Worm (Caenorhabditis elegans) whole organism, L1 larva: ENCODE data around the gene dhs-5.

Experiments used
- C16A3.4 ChIP-seq: fragments of 150-350 bp; optimal IDR thresholded peaks from 2 replicates; lab custom pipeline; 2014; ENCODE audit warnings: missing biosample characterization, missing genetic modification characterization
- F16B12.6 ChIP-seq: fragments of 150-350 bp; optimal IDR thresholded peaks from 2 replicates; lab custom pipeline; 2014; ENCODE audit warnings: missing biosample characterization, missing genetic modification characterization
- Y116A8C.19 ChIP-seq: sonication (generic microtip); optimal IDR thresholded peaks from 2 replicates; lab custom pipeline; 2016; ENCODE audit warnings: missing compliant biosample characterization, missing genetic modification characterization, borderline replicate concordance
- alr-1 ChIP-seq: fragments of 200-800 bp; sonication (Bioruptor generic); optimal IDR thresholded peaks from 2 replicates; lab custom pipeline; 2018; ENCODE audit warnings: borderline replicate concordance, mild to moderate bottlenecking, missing genetic modification characterization, missing compliant biosample characterization
- aly-2 ChIP-seq: fragments of 150-350 bp; optimal IDR thresholded peaks from 2 replicates; lab custom pipeline; 2014; ENCODE audit warnings: missing biosample characterization, missing genetic modification characterization
- ama-1 ChIP-seq: fragments of 150-350 bp; optimal IDR thresholded peaks from 2 replicates; lab custom pipeline; 2014
- ceh-8 ChIP-seq: fragments of 200-800 bp; sonication (Bioruptor generic); optimal IDR thresholded peaks from 2 replicates; lab custom pipeline; 2018; ENCODE audit warnings: mild to moderate bottlenecking, missing genetic modification characterization, moderate library complexity, missing compliant biosample characterization
- ceh-82 ChIP-seq, 3 experiments: fragments of 150-350 bp in 1 of 3; sonication (generic microtip) in 2 of 3; optimal IDR thresholded peaks; 2 replicates each; lab custom pipeline; 2014 to 2017; ENCODE audit warnings: missing biosample characterization in 3 of 3, missing genetic modification characterization in 3 of 3
- ceh-88 ChIP-seq: fragments of 200-800 bp; sonication (Bioruptor generic); IDR thresholded peaks from 2 replicates; pipeline ENCODE4 v1.3.6; 2022; ENCODE audit warnings: missing genetic modification characterization, missing compliant biosample characterization
- ces-1 ChIP-seq: fragments of 150-350 bp; optimal IDR thresholded peaks from 2 replicates; lab custom pipeline; 2014; ENCODE audit warnings: missing biosample characterization, missing genetic modification reagents, missing genetic modification characterization
- dsc-1 ChIP-seq: sonication (generic microtip); optimal IDR thresholded peaks from 2 replicates; lab custom pipeline; 2016; ENCODE audit warnings: mild to moderate bottlenecking, missing genetic modification characterization, missing compliant biosample characterization
- egl-13 ChIP-seq: sonication (generic microtip); optimal IDR thresholded peaks from 2 replicates; lab custom pipeline; 2016; ENCODE audit warnings: missing genotype, missing genetic modification reagents, missing genetic modification characterization, missing compliant biosample characterization
- elt-2 ChIP-seq: sonication (generic microtip); optimal IDR thresholded peaks from 2 replicates; lab custom pipeline; 2016; ENCODE audit warnings: missing genetic modification characterization, mild to moderate bottlenecking, inconsistent platforms, missing compliant biosample characterization, missing genetic modification reagents
- ets-5 ChIP-seq: fragments of 200-800 bp; sonication (Bioruptor generic); IDR thresholded peaks from 2 replicates; pipeline ENCODE4 v1.3.6; 2022; ENCODE audit warnings: missing genetic modification characterization, missing compliant biosample characterization
- fkh-10 ChIP-seq: sonication (generic microtip); optimal IDR thresholded peaks from 2 replicates; lab custom pipeline; 2017; ENCODE audit warnings: missing biosample characterization, missing genetic modification reagents, missing genetic modification characterization
- fkh-4 ChIP-seq: sonication (generic microtip); optimal IDR thresholded peaks from 2 replicates; lab custom pipeline; 2016; ENCODE audit warnings: missing compliant biosample characterization, missing genetic modification characterization, borderline replicate concordance
- fos-1 ChIP-seq: fragments of 150-350 bp; optimal IDR thresholded peaks from 2 replicates; lab custom pipeline; 2014; ENCODE audit warnings: missing biosample characterization, missing genetic modification characterization
- grh-1 ChIP-seq: fragments of 200-800 bp; sonication (Bioruptor generic); IDR thresholded peaks from 2 replicates; pipeline ENCODE4 v1.3.6; 2022; ENCODE audit warnings: missing genetic modification reagents, missing genetic modification characterization, missing compliant biosample characterization
- irx-1 ChIP-seq: sonication (generic microtip); optimal IDR thresholded peaks from 2 replicates; lab custom pipeline; 2016; ENCODE audit warnings: missing genetic modification characterization, missing compliant biosample characterization
- isw-1 ChIP-seq: fragments of 200-800 bp; sonication (Bioruptor generic); IDR thresholded peaks from 2 replicates; pipeline ENCODE4 v1.3.6; 2022; ENCODE audit warnings: missing genetic modification characterization, missing compliant biosample characterization
- lin-39 ChIP-seq: fragments of 150-350 bp; optimal IDR thresholded peaks from 2 replicates; lab custom pipeline; 2014; ENCODE audit warnings: missing biosample characterization, missing genetic modification reagents, missing genetic modification characterization
- lir-3 ChIP-seq: sonication (generic microtip); optimal IDR thresholded peaks from 2 replicates; lab custom pipeline; 2016; ENCODE audit warnings: mild to moderate bottlenecking, missing genetic modification characterization, moderate library complexity, missing compliant biosample characterization; ENCODE audit not compliant: poor library complexity
- lsy-2 ChIP-seq, 2 experiments: fragments of 150-350 bp; optimal IDR thresholded peaks; 2 replicates each; lab custom pipeline; 2014; ENCODE audit warnings: missing biosample characterization in 2 of 2, missing genetic modification characterization in 2 of 2
- mab-9 ChIP-seq: fragments of 200-800 bp; sonication (Bioruptor generic); IDR thresholded peaks from 2 replicates; pipeline ENCODE4 v1.3.6; 2022; ENCODE audit warnings: missing genetic modification reagents, missing genetic modification characterization, missing compliant biosample characterization
- mdl-1 ChIP-seq, 2 experiments: fragments of 150-350 bp; optimal IDR thresholded peaks; 2 replicates each; lab custom pipeline; 2014 to 2017; ENCODE audit warnings: missing biosample characterization in 2 of 2, missing genetic modification characterization in 2 of 2, inconsistent platforms in 1 of 2
- mep-1 ChIP-seq: fragments of 150-350 bp; optimal IDR thresholded peaks from 2 replicates; lab custom pipeline; 2014; ENCODE audit warnings: missing biosample characterization, missing genetic modification characterization
- nhr-11 ChIP-seq: fragments of 150-350 bp; optimal IDR thresholded peaks from 2 replicates; lab custom pipeline; 2014; ENCODE audit warnings: missing biosample characterization, missing genetic modification characterization
- nhr-12 ChIP-seq: sonication (generic microtip); optimal IDR thresholded peaks from 2 replicates; lab custom pipeline; 2017; ENCODE audit warnings: missing biosample characterization, missing genetic modification characterization
- nhr-19 ChIP-seq: fragments of 200-800 bp; sonication (Bioruptor generic); conservative IDR thresholded peaks from 2 replicates; pipeline ENCODE4 v1.3.6; 2022; ENCODE audit warnings: missing genetic modification characterization, missing compliant biosample characterization
- nhr-237 ChIP-seq: fragments of 150-350 bp; optimal IDR thresholded peaks from 2 replicates; lab custom pipeline; 2014; ENCODE audit warnings: missing biosample characterization, missing genetic modification characterization
- nhr-28 ChIP-seq: fragments of 150-350 bp; optimal IDR thresholded peaks from 2 replicates; lab custom pipeline; 2014; ENCODE audit warnings: missing biosample characterization, missing genetic modification characterization
- nhr-76 ChIP-seq: sonication (generic microtip); optimal IDR thresholded peaks from 2 replicates; lab custom pipeline; 2017; ENCODE audit warnings: missing biosample characterization, missing genetic modification characterization
- nhr-77 ChIP-seq: fragments of 150-350 bp; optimal IDR thresholded peaks from 2 replicates; lab custom pipeline; 2014; ENCODE audit warnings: missing biosample characterization, missing genetic modification characterization
- nhr-84 ChIP-seq: sonication (generic microtip); optimal IDR thresholded peaks from 2 replicates; lab custom pipeline; 2017; ENCODE audit warnings: missing biosample characterization, missing genetic modification characterization
- nhr-85 ChIP-seq: sonication (generic microtip); peaks from one replicate; lab custom pipeline; 2016; ENCODE audit warnings: missing genetic modification characterization, inconsistent platforms, missing compliant biosample characterization
- nhr-90 ChIP-seq: sonication (generic microtip); optimal IDR thresholded peaks from 2 replicates; lab custom pipeline; 2016; ENCODE audit warnings: mild to moderate bottlenecking, missing genetic modification characterization, missing compliant biosample characterization; ENCODE audit not compliant: poor library complexity
- pag-3 ChIP-seq: sonication (generic microtip); optimal IDR thresholded peaks from 2 replicates; lab custom pipeline; 2017; ENCODE audit warnings: missing genetic modification characterization, mild to moderate bottlenecking, missing compliant biosample characterization, antibody characterized with exemption, borderline replicate concordance; ENCODE audit not compliant: insufficient read depth
- pax-3 ChIP-seq: fragments of 200-800 bp; sonication (Bioruptor generic); optimal IDR thresholded peaks from 2 replicates; lab custom pipeline; 2018; ENCODE audit warnings: mild to moderate bottlenecking, missing genetic modification characterization, moderate library complexity, missing compliant biosample characterization
- pqm-1 ChIP-seq: sonication (generic microtip); optimal IDR thresholded peaks from 3 replicates; lab custom pipeline; 2017; ENCODE audit warnings: missing biosample characterization, missing genetic modification characterization
- rnt-1 ChIP-seq: sonication (generic microtip); optimal IDR thresholded peaks from 2 replicates; lab custom pipeline; 2016; ENCODE audit warnings: mild to moderate bottlenecking, missing genetic modification characterization, moderate library complexity, missing compliant biosample characterization
- skn-1 ChIP-seq: fragments of 150-350 bp; optimal IDR thresholded peaks from 2 replicates; lab custom pipeline; 2014; ENCODE audit warnings: missing biosample characterization, missing genetic modification characterization
- snpc-4 ChIP-seq: fragments of 150-350 bp; optimal IDR thresholded peaks from 2 replicates; lab custom pipeline; 2014; ENCODE audit warnings: missing biosample characterization, missing genetic modification characterization
- snu-23 ChIP-seq: sonication (generic microtip); optimal IDR thresholded peaks from 2 replicates; lab custom pipeline; 2016; ENCODE audit warnings: missing genetic modification characterization, missing compliant biosample characterization
- sox-4 ChIP-seq: sonication (generic microtip); optimal IDR thresholded peaks from 2 replicates; lab custom pipeline; 2016; ENCODE audit warnings: missing genetic modification characterization, missing compliant biosample characterization
- sptf-1 ChIP-seq: fragments of 150-350 bp; optimal IDR thresholded peaks from 2 replicates; lab custom pipeline; 2014; ENCODE audit warnings: missing biosample characterization, missing genetic modification characterization
- tbx-2 ChIP-seq: sonication (generic microtip); optimal IDR thresholded peaks from 2 replicates; lab custom pipeline; 2016; ENCODE audit warnings: missing genetic modification characterization, missing compliant biosample characterization
- tlp-1 ChIP-seq: fragments of 150-350 bp; optimal IDR thresholded peaks from 2 replicates; lab custom pipeline; 2014; ENCODE audit warnings: missing biosample characterization, missing genetic modification characterization
- unc-130 ChIP-seq: fragments of 150-350 bp; optimal IDR thresholded peaks from 2 replicates; lab custom pipeline; 2017; ENCODE audit warnings: missing biosample characterization, missing genetic modification characterization, inconsistent platforms
- unc-62 ChIP-seq: fragments of 150-350 bp; optimal IDR thresholded peaks from 2 replicates; lab custom pipeline; 2014; ENCODE audit warnings: missing biosample characterization, missing genetic modification reagents, missing genetic modification characterization
- unc-86 ChIP-seq: sonication (generic microtip); optimal IDR thresholded peaks from 2 replicates; lab custom pipeline; 2016; ENCODE audit warnings: missing genetic modification characterization, missing compliant biosample characterization
- unc-98 ChIP-seq: fragments of 200-800 bp; sonication (Bioruptor generic); IDR thresholded peaks from 2 replicates; pipeline ENCODE4 v1.3.6; 2022; ENCODE audit warnings: missing genetic modification characterization, missing compliant biosample characterization
- zag-1 ChIP-seq: fragments of 150-350 bp; optimal IDR thresholded peaks from 2 replicates; lab custom pipeline; 2014; ENCODE audit warnings: missing biosample characterization, missing genetic modification characterization
- zip-4 ChIP-seq: fragments of 200-800 bp; sonication (Bioruptor generic); optimal IDR thresholded peaks from 2 replicates; lab custom pipeline; 2018; ENCODE audit warnings: mild to moderate bottlenecking, missing genetic modification characterization, moderate library complexity, missing compliant biosample characterization
- ztf-4 ChIP-seq: fragments of 150-350 bp; optimal IDR thresholded peaks from 2 replicates; lab custom pipeline; 2014; ENCODE audit warnings: missing biosample characterization, missing genetic modification characterization

The dhs-5 gene

ce11 chrII:5473946-5474423, 20.3 kb downstream of the dhs-5 start, which contains the start of gene mrps-16 (continued):
- TF ChIP-seq lir-3 (tag; lab: Kevin White, UChicago) (peak; percentile 41), nhr-77 (tag; lab: Kevin White, UChicago) (peak; percentile 37), Y116A8C.19 (tag; lab: Kevin White, UChicago) (no peak), egl-13 (tag; lab: Kevin White, UChicago) (no peak), mdl-1 (tag; optimal IDR thresholded peaks at IDR 0.05; lab: Kevin White, UChicago) (peak in 1 of 2 experiments; percentile 28), isw-1 (GFP tag; lab: Robert Waterston, UW) (peak; percentile 55), nhr-12 (tag; lab: Kevin White, UChicago) (no peak), mep-1 (tag; lab: Kevin White, UChicago) (peak; percentile 84), unc-62 (GFP tag; lab: Kevin White, UChicago) (no peak), aly-2 (tag; lab: Kevin White, UChicago) (peak; percentile 24), ceh-82 (tag; optimal IDR thresholded peaks at IDR 0.05; lab: Kevin White, UChicago) (peak; percentile 51 to 73 (median 67)), ama-1 (peak; percentile 15), lsy-2 (tag; optimal IDR thresholded peaks at IDR 0.05; lab: Kevin White, UChicago) (peak; percentile 82 to 83), lin-39 (tag; lab: Kevin White, UChicago) (peak; percentile 41), alr-1 (no peak), nhr-76 (tag; lab: Kevin White, UChicago) (no peak), dsc-1 (tag; lab: Kevin White, UChicago) (peak; percentile 59), nhr-85 (tag; lab: Kevin White, UChicago) (peak; percentile 87), pag-3 (tag; lab: Kevin White, UChicago) (no peak), snu-23 (GFP tag; lab: Kevin White, UChicago) (peak; percentile 80), grh-1 (GFP tag; lab: Robert Waterston, UW) (peak; percentile 54), fkh-4 (no peak), nhr-28 (no peak), rnt-1 (tag; lab: Kevin White, UChicago) (peak; percentile 79), ets-5 (GFP tag; lab: Robert Waterston, UW) (no peak), F16B12.6 (tag; lab: Kevin White, UChicago) (peak; percentile 98), sptf-1 (no peak), snpc-4 (peak; percentile 38), nhr-84 (tag; lab: Kevin White, UChicago) (no peak), tlp-1 (no peak), ceh-8 (GFP tag; lab: Kevin White, UChicago) (peak; percentile 6), nhr-11 (tag; lab: Kevin White, UChicago) (no peak), unc-130 (peak; percentile 58), pax-3 (no peak), skn-1 (peak; percentile 52), zip-4 (GFP tag; lab: Kevin White, UChicago) (peak; percentile 44), C16A3.4 (tag; lab: Kevin White, UChicago) (peak; percentile 80), nhr-90 (tag; lab: Kevin White, UChicago) (peak; percentile 64), mab-9 (GFP tag; lab: Robert Waterston, UW) (peak; percentile 36; the same call in 1 of the 2 replicates), zag-1 (tag; lab: Kevin White, UChicago) (no peak), ces-1 (GFP tag; lab: Kevin White, UChicago) (no peak), sox-4 (tag; lab: Kevin White, UChicago) (no peak), nhr-19 (GFP tag; lab: Robert Waterston, UW) (peak; percentile 78), ceh-88 (no peak), tbx-2 (tag; lab: Kevin White, UChicago) (peak; percentile 79), irx-1 (tag; lab: Kevin White, UChicago) (peak; percentile 38), pqm-1 (tag; lab: Kevin White, UChicago) (no peak), fkh-10 (no peak), nhr-237 (tag; lab: Kevin White, UChicago) (no peak), elt-2 (tag; lab: Kevin White, UChicago) (peak; percentile 61), fos-1 (peak; percentile 45), unc-86 (tag; lab: Kevin White, UChicago) (peak; percentile 58), unc-98 (GFP tag; lab: Robert Waterston, UW) (no peak), ztf-4 (tag; lab: Kevin White, UChicago) (no peak)
